Worm (Caenorhabditis elegans) whole organism, dauer: Measurements from ENCODE around the gene math-18.

Experiments
- unc-62 ChIP-seq: sonication (generic microtip); optimal IDR thresholded peaks from 2 replicates; lab custom pipeline; 2017; ENCODE audit warnings: missing biosample characterization, missing genetic modification reagents, missing genetic modification characterization

The math-18 gene

DNA sequence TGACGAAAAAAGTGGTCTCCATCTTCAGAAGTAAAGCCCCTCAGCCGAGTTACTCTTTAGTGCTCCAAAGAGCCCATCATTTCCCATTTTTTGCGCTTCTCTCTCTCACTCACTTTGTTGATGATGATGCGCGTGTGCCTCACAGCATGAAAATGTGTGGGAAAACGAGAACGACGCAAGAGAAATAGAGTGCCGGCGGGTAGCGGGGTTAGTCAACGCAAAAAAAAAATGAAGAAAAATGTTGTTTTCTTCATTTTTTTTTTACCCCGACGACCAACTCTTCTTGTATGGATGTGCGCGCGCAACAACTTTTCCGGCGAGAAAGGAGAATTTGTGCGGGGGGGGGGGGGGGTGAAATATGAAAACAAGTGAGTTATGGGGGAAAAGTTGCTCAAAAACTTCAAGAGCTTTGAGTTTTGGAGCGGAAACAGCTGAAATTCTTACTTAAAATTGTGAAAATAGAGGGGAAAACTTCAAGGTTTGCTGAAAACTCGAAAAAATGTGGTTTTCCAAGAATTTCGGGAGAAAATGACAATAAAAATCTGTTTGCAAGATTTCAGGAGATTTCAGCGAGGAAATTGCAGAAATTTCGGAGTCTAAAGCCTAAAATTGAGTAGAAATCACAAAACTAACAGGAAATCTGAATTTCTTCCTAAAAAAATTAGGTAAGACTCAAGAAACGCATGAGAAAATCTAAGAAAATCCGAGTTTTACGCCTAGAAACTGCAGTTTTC, 43.9 kb downstream of the math-18 start, which contains the start of gene C33C12.1:
C33C12.1 (plus strand) TSS at position 684 of the 734 bp plus-strand sequence.
- no peak for TF ChIP-seq unc-62 (GFP tag; lab: Kevin White, UChicago)

DNA sequence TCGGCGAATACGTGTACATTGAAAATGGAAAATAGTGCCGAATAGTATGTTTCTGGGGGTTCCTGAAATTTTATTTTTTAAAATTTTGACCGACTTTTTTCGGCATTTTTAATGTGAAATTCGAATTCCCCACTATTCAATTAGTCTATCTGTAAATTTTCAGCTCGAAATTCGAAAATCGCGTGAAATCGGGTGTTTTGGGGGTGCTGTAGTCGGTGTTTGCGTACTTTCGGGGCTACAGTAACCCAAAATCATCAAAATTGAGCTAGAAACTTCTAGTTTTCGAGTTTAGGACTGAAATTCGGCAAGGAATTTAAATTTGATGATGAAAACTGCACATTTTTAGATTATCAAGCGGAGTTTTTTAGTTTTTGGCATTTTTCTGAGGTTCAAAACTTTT, 48.3 kb downstream of the math-18 start:
- no peak for TF ChIP-seq unc-62 (GFP tag; lab: Kevin White, UChicago)

DNA sequence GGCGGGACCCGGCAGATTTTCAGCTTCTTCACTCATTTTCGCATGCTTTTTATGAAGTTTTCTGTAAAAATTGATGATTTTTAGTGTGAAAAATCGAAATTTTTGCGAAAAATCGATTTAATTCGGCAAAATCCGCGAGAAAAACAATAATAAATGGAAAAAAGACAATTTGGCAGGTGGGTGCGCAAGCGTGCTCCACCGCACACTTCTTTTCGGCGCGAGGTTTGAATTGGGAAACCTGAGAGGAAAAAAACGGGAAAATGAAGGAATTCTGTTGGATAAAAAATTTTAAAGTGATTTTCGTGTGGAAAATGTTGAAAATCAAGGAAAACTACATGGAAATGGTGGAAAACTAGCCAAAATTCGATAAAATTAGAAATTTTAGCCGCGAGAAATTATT, 50.3 kb downstream of the math-18 start, which contains the start of gene Y59C2A.2:
Y59C2A.2 (minus strand) TSS at position 61 of the 400 bp plus-strand sequence.
- no peak for TF ChIP-seq unc-62 (GFP tag; lab: Kevin White, UChicago)
